Worm (Caenorhabditis elegans) whole organism, early embryonic: ENCODE results near the gene ben-1.

Experiments used
- B0310.2 ChIP-seq: sonication (generic microtip); optimal IDR thresholded peaks from 2 replicates; lab custom pipeline; 2016; ENCODE audit warnings: mild to moderate bottlenecking, missing genetic modification characterization, missing compliant biosample characterization
- F13C5.2 ChIP-seq: sonication (generic microtip); optimal IDR thresholded peaks from 2 replicates; lab custom pipeline; 2017; ENCODE audit warnings: mild to moderate bottlenecking, missing genetic modification characterization, inconsistent platforms, missing compliant biosample characterization
- aly-1 ChIP-seq: sonication (generic microtip); optimal IDR thresholded peaks from 2 replicates; lab custom pipeline; 2016; ENCODE audit warnings: missing genetic modification characterization, missing compliant biosample characterization
- ama-1 ChIP-seq: fragments of 150-350 bp; optimal IDR thresholded peaks from 2 replicates; lab custom pipeline; 2014
- ceh-13 ChIP-seq: fragments of 200-800 bp; sonication (Bioruptor generic); optimal IDR thresholded peaks from 2 replicates; lab custom pipeline; 2018; ENCODE audit warnings: mild to moderate bottlenecking, missing genetic modification characterization, missing compliant biosample characterization
- ceh-36 ChIP-seq: sonication (generic microtip); optimal IDR thresholded peaks from 2 replicates; lab custom pipeline; 2016; ENCODE audit warnings: missing genetic modification characterization, inconsistent platforms, missing compliant biosample characterization
- ets-7 ChIP-seq: sonication (generic microtip); optimal IDR thresholded peaks from 2 replicates; lab custom pipeline; 2016; ENCODE audit warnings: missing genotype, missing genetic modification characterization, missing compliant biosample characterization
- flt-1 ChIP-seq: fragments of 200-800 bp; sonication (Bioruptor generic); IDR thresholded peaks from 2 replicates; pipeline ENCODE4 v1.3.6; 2022; ENCODE audit warnings: missing genetic modification characterization, missing compliant biosample characterization
- hmbx-1 ChIP-seq: sonication (generic microtip); optimal IDR thresholded peaks from 2 replicates; lab custom pipeline; 2016; ENCODE audit warnings: mild to moderate bottlenecking, missing genetic modification characterization, missing compliant biosample characterization
- hnd-1 ChIP-seq: sonication (generic microtip); optimal IDR thresholded peaks from 2 replicates; lab custom pipeline; 2016; ENCODE audit warnings: missing genetic modification characterization, missing compliant biosample characterization
- pes-1 ChIP-seq: fragments of 200-800 bp; sonication (Bioruptor generic); IDR thresholded peaks from 2 replicates; pipeline ENCODE4 v1.3.6; 2022; ENCODE audit warnings: missing genetic modification reagents, missing genetic modification characterization, missing compliant biosample characterization
- scrt-1 ChIP-seq: fragments of 200-800 bp; sonication (Bioruptor generic); IDR thresholded peaks from 2 replicates; pipeline ENCODE4 v1.3.6; 2022; ENCODE audit warnings: missing genetic modification characterization, missing compliant biosample characterization
- tbx-11 ChIP-seq: fragments of 200-800 bp; sonication (Bioruptor generic); IDR thresholded peaks from 2 replicates; pipeline ENCODE4 v1.3.6; 2022; ENCODE audit warnings: missing genetic modification characterization, missing compliant biosample characterization
- tbx-37 ChIP-seq: fragments of 200-800 bp; sonication (Bioruptor generic); conservative IDR thresholded peaks from 2 replicates; pipeline ENCODE4 v1.3.6; 2022; ENCODE audit warnings: missing genetic modification reagents, missing genetic modification characterization, missing compliant biosample characterization
- tra-4 ChIP-seq: sonication (generic microtip); optimal IDR thresholded peaks from 2 replicates; lab custom pipeline; 2017; ENCODE audit warnings: missing genetic modification characterization, missing compliant biosample characterization

The ben-1 gene

ce11 chrIII:3488224-3488623 lies 53.2 kb downstream of the ben-1 start, which contains the start of gene C34C12.7:
Gene C34C12.7 (minus strand): TSS chrIII:3488341.
- TF ChIP-seq aly-1 (tag; lab: Kevin White, UChicago) = no peak
- no peak for TF ChIP-seq scrt-1
- no peak for TF ChIP-seq F13C5.2
- TF ChIP-seq tra-4 = no peak
- TF ChIP-seq tbx-11 (GFP tag; lab: Robert Waterston, UW) = no peak
- no peak for TF ChIP-seq flt-1 (GFP tag; lab: Robert Waterston, UW)
- no peak for TF ChIP-seq B0310.2
- no peak for TF ChIP-seq hmbx-1
- no peak for TF ChIP-seq ceh-36
- TF ChIP-seq ceh-13 = no peak
- TF ChIP-seq pes-1 (GFP tag; lab: Robert Waterston, UW) = no peak
- no peak for TF ChIP-seq hnd-1
- TF ChIP-seq ama-1 (lab: Kevin White, UChicago) = no peak
- TF ChIP-seq tbx-37 (GFP tag; lab: Robert Waterston, UW) = no peak
- no peak for TF ChIP-seq ets-7 (tag; lab: Kevin White, UChicago)
